Worm (Caenorhabditis elegans): ENCODE measurements around the gene str-64.

DNA sequence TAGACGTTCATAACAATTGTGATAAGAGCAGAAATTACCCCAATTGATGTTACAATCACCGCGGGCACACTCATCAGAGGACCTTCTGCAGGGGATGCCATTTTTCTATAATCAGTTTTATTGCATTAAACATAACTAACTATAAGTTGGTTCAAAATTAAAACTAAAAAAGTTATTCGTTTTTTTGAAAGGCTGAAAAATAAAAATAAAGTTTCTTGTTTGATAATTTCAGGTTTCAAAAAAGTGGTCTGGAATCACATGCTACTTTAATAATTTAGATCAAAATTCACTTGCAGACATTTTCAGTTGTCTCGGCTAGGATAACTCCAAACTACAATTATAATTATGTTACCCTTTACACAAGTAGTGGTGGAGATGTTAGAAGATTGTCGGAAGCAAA is 18.8 kb downstream of the str-64 start, which contains the start of gene srbc-1:
- TF ChIP-seq ztf-23 (GFP tag; IDR thresholded peaks at IDR 0.05) (no peak), tab-1 (GFP tag; IDR thresholded peaks at IDR 0.05) (no peak)
